Fruit fly (Drosophila melanogaster): ENCODE measurements around the gene CG11854.

Gene CG11854

dm6 chr3R:25221203-25221807 is 20.5 kb upstream of the CG11854 start, which contains the start of gene Alg9:
Gene Alg9 (plus strand): TSS chr3R:25221589.
- no peak for TF ChIP-seq her (GFP tag; optimal IDR thresholded peaks at IDR 0.05)
- TF ChIP-seq gfzf (GFP tag; optimal IDR thresholded peaks at IDR 0.05) = peak; percentile 42
- TF ChIP-seq pan (optimal IDR thresholded peaks at IDR 0.05) = no peak
- no peak for TF ChIP-seq pan (GFP tag; optimal IDR thresholded peaks at IDR 0.05 in 1 of 2, IDR thresholded peaks at IDR 0.05 in 1 of 2)
- TF ChIP-seq hkb (optimal IDR thresholded peaks at IDR 0.05) = peak; percentile 18
- TF ChIP-seq hkb (GFP tag; IDR thresholded peaks at IDR 0.05) = no peak
- no peak for TF ChIP-seq CG15011 (GFP tag; optimal IDR thresholded peaks at IDR 0.05)
- TF ChIP-seq nmo (GFP tag; optimal IDR thresholded peaks at IDR 0.05) = peak; percentile 23
- peak; percentile 89 for TF ChIP-seq knrl (GFP tag; IDR thresholded peaks at IDR 0.05; ENCODE audit: partially characterized antibody)
- peak; percentile 77 for TF ChIP-seq CG42726 (GFP tag; IDR thresholded peaks at IDR 0.05; ENCODE audit: partially characterized antibody)
- peak; percentile 33 for TF ChIP-seq phol (tag; optimal IDR thresholded peaks at IDR 0.05)
- TF ChIP-seq CG8388 (GFP tag; optimal IDR thresholded peaks at IDR 0.05) = no peak
- no peak for TF ChIP-seq lbe (GFP tag; optimal IDR thresholded peaks at IDR 0.05)
- peak; percentile 62 for TF ChIP-seq row (GFP tag; IDR thresholded peaks at IDR 0.05)
- TF ChIP-seq org-1 (GFP tag; optimal IDR thresholded peaks at IDR 0.05) = no peak
- TF ChIP-seq chinmo (GFP tag; IDR thresholded peaks at IDR 0.05; ENCODE audit: partially characterized antibody) = peak; percentile 96
- peak; percentile 47 for TF ChIP-seq CoRest (tag; optimal IDR thresholded peaks at IDR 0.05)
- peak; percentile 89 for TF ChIP-seq Dll (GFP tag; IDR thresholded peaks at IDR 0.05; ENCODE audit: partially characterized antibody)
- no peak for TF ChIP-seq CG3407 (GFP tag; optimal IDR thresholded peaks at IDR 0.05)
- peak; percentile 83 for TF ChIP-seq Doc3 (GFP tag; IDR thresholded peaks at IDR 0.05; ENCODE audit: partially characterized antibody)
- TF ChIP-seq Hr39 (optimal IDR thresholded peaks at IDR 0.05) = no peak
- no peak for TF ChIP-seq CG1792 (GFP tag; optimal IDR thresholded peaks at IDR 0.05)
- peak; percentile 50; the same call in 1 of the 2 replicates for TF ChIP-seq onecut (GFP tag; IDR thresholded peaks at IDR 0.05)
- TF ChIP-seq chm (GFP tag; IDR thresholded peaks at IDR 0.05) = no peak
- peak in 1 of 3 experiments; percentile 71 for TF ChIP-seq lola (GFP tag; optimal IDR thresholded peaks at IDR 0.05)
- peak; percentile 13 for TF ChIP-seq Six4 (GFP tag; optimal IDR thresholded peaks at IDR 0.05)
- no peak for TF ChIP-seq so (GFP tag; IDR thresholded peaks at IDR 0.05)
- TF ChIP-seq dm (GFP tag; optimal IDR thresholded peaks at IDR 0.05) = peak; percentile 17
- TF ChIP-seq CG34224 (GFP tag; IDR thresholded peaks at IDR 0.05; ENCODE audit: partially characterized antibody) = peak; percentile 94
- TF ChIP-seq CG30431 (GFP tag; optimal IDR thresholded peaks at IDR 0.05) = no peak
- TF ChIP-seq CG3163 (GFP tag; optimal IDR thresholded peaks at IDR 0.05) = no peak
- peak in 1 of 2 experiments; percentile 30 for TF ChIP-seq Dfd (GFP tag; optimal IDR thresholded peaks at IDR 0.05)
- no peak for TF ChIP-seq Xrp1 (GFP tag; IDR thresholded peaks at IDR 0.05)
- TF ChIP-seq CG7963 (GFP tag; IDR thresholded peaks at IDR 0.05; ENCODE audit: partially characterized antibody) = peak; percentile 91
- TF ChIP-seq Dip3 (GFP tag; optimal IDR thresholded peaks at IDR 0.05) = no peak
- no peak for TF ChIP-seq CkIIα-i1 (GFP tag; IDR thresholded peaks at IDR 0.05)
- peak; percentile 98 for TF ChIP-seq Myb (GFP tag; optimal IDR thresholded peaks at IDR 0.05)
- TF ChIP-seq CG18764 (GFP tag; optimal IDR thresholded peaks at IDR 0.05) = no peak
- no peak for TF ChIP-seq CG11456 (GFP tag; IDR thresholded peaks at IDR 0.05)
- no peak for TF ChIP-seq CG32532 (GFP tag; IDR thresholded peaks at IDR 0.05)
- peak; percentile 62; the same call in 1 of the 2 replicates for TF ChIP-seq CG1024 (GFP tag; IDR thresholded peaks at IDR 0.05)
- TF ChIP-seq unpg (GFP tag; optimal IDR thresholded peaks at IDR 0.05) = no peak
- no peak for TF ChIP-seq CG18262 (tag; optimal IDR thresholded peaks at IDR 0.05)
- no peak for TF ChIP-seq CG5180 (GFP tag; optimal IDR thresholded peaks at IDR 0.05)
- TF ChIP-seq dpn (GFP tag; optimal IDR thresholded peaks at IDR 0.05) = peak in 1 of 2 experiments; percentile 6
- TF ChIP-seq HLH4C (GFP tag; IDR thresholded peaks at IDR 0.05; ENCODE audit: partially characterized antibody) = peak; percentile 95
- TF ChIP-seq sna (GFP tag; IDR thresholded peaks at IDR 0.05; ENCODE audit: partially characterized antibody) = peak; percentile 89
- no peak for TF ChIP-seq usp (GFP tag; optimal IDR thresholded peaks at IDR 0.05)
- TF ChIP-seq vfl (GFP tag; optimal IDR thresholded peaks at IDR 0.05) = no peak
- peak; percentile 92 for TF ChIP-seq CG6791 (GFP tag; IDR thresholded peaks at IDR 0.05; ENCODE audit: partially characterized antibody)
